Worm (Caenorhabditis elegans) whole organism, L4/young adult: Measurements from ENCODE around the gene T01C3.2.

Source experiments
- W03F9.2 ChIP-seq: fragments of 150-350 bp; optimal IDR thresholded peaks from 2 replicates; lab custom pipeline; 2014; ENCODE audit warnings: missing biosample characterization, missing genetic modification characterization
- dao-5 ChIP-seq: sonication (generic microtip); optimal IDR thresholded peaks from 2 replicates; lab custom pipeline; 2016; ENCODE audit warnings: missing genotype, missing genetic modification characterization, moderate library complexity, missing compliant biosample characterization
- him-1 ChIP-seq: sonication (generic microtip); optimal IDR thresholded peaks from 2 replicates; lab custom pipeline; 2016; ENCODE audit warnings: missing genotype, missing genetic modification reagents, missing genetic modification characterization, missing compliant biosample characterization

T01C3.2 gene

ce11 chrV:14990843-14991242, at the start of gene T01C3.2, which contains the start of gene cdt-2:
Gene T01C3.2, plus strand, starts transcription at chrV:14991168.
Gene cdt-2, minus strand, starts transcription at chrV:14991126.
- no peak for TF ChIP-seq dao-5
- TF ChIP-seq W03F9.2 (tag; lab: Kevin White, UChicago), result no peak
- TF ChIP-seq him-1 (tag; lab: Kevin White, UChicago), result no peak

DNA sequence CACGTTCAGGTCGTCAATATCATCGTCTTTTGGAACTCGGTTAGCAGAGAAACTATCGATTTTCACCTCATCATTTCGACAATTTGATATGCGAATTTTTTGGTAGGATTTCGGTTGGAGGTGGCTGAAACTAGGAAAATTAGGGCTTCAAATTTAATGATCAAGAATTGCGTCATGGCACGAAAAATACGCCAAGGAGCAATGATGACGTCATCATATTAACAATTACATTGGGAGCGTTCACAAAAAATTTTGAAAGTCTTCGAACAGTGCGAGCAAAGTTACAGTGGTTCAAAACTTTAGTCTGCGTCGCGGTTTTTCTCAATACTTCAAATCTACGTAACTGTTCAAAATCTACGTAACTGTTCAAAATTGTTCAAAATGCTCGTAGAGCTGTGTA, 48.1 kb upstream of the T01C3.2 start:
- TF ChIP-seq him-1 (tag; lab: Kevin White, UChicago) (no peak), W03F9.2 (tag; lab: Kevin White, UChicago) (no peak), dao-5 (no peak)

- TF ChIP-seq dao-5, result no peak
- no peak for TF ChIP-seq him-1 (tag; lab: Kevin White, UChicago)
- no peak for TF ChIP-seq W03F9.2 (tag; lab: Kevin White, UChicago)
Measured at ce11 chrV:14943774-14944173, 47.2 kb upstream of the T01C3.2 start.

DNA sequence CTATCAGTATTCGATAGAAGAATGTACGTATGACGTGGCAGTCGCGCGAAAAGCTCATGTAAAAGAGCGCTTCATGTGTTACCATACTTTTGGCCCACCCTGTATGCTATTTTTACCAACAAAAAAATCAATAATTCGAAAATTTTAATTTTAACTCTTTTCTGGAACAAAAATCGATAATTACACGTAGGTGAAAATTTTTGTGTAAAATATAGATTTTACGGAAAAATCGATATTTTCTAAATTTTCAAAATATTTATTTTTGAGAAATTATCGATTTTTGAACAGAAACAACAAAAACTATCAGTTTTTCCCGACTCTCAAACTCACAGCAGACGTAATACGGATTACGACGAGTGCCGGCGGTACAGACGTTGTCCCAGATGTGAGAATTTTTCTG, 45.8 kb upstream of the T01C3.2 start:
- TF ChIP-seq dao-5 (no peak), him-1 (tag; lab: Kevin White, UChicago) (no peak), W03F9.2 (tag; lab: Kevin White, UChicago) (no peak)

DNA sequence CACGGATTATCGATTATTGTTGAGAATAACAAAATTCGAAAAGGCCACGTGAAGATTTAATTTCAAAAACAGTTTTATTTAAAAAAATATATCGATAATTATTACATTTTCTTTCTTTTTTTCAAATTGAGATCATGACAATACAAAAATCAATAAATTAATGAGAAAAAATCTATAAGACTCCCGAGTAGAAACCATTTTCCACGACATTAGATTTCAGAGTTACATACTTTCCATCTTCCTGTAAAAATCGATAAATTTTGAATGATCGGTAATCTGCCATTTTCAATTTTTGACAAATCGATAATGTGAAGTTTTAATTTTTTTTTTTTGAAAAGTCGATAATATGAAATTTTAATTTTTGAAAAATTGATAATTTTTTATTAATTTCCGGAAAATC, 45.3 kb upstream of the T01C3.2 start, which contains the start of gene C30G7.3:
Gene C30G7.3, minus strand, starts transcription at position 8 of the 400 bp plus-strand sequence.
- no peak for TF ChIP-seq him-1 (tag; lab: Kevin White, UChicago)

DNA sequence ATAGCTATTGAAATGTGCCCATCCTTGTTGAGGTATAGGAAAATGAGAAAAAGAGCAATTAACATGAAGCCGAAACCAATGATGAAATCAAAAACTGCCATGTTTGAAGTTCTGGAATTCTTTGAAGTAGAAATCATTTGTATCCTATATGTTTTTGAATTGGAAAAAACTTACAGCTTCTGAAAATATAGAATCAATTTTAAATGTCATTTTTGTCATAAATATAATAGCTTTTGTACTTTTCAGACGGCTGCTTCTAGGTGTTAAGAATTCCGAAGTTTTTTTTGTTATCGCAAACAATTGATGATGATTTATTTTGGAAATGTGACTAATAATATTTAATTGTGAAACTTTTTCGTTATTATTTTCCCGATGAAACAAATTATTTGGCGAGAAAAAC, 43.9 kb upstream of the T01C3.2 start, which contains the start of gene C30G7.4:
Gene C30G7.4, minus strand, starts transcription at position 101 of the 400 bp plus-strand sequence.
- TF ChIP-seq W03F9.2 (tag; lab: Kevin White, UChicago) (no peak), dao-5 (no peak), him-1 (tag; lab: Kevin White, UChicago) (no peak)

ce11 chrV:14948566-14948965, 42.4 kb upstream of the T01C3.2 start:
- TF ChIP-seq dao-5, result no peak
- TF ChIP-seq W03F9.2 (tag; lab: Kevin White, UChicago), result no peak
- no peak for TF ChIP-seq him-1 (tag; lab: Kevin White, UChicago)

- TF ChIP-seq him-1 (tag; lab: Kevin White, UChicago), result no peak
- no peak for TF ChIP-seq dao-5
- no peak for TF ChIP-seq W03F9.2 (tag; lab: Kevin White, UChicago)
Measured at ce11 chrV:14949477-14949876, 41.5 kb upstream of the T01C3.2 start, which contains the start of gene hil-1. Gene hil-1, plus strand, starts transcription at chrV:14949777.

DNA sequence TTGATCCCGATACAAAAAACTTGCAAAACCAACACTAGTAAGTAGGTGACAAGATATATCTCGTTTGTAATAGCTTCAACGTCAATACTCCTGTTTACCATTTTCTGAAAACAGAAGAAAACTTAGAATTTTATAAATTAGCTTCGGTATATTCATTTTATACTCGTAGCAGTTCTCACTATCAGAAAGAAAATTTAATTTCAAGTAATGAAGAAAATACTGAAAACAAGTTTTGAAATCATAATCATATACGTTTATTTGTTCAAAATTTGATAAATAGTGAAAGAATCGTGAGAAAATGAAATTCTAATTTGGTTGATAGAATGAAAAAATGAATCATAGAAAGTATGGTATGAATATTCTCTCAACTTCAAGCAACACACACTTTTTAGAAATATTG, 36.3 kb upstream of the T01C3.2 start, which contains the start of gene C30G7.5:
Gene C30G7.5, minus strand, starts transcription at position 101 of the 400 bp plus-strand sequence.
- no peak for TF ChIP-seq him-1 (tag; lab: Kevin White, UChicago)
- TF ChIP-seq W03F9.2 (tag; lab: Kevin White, UChicago), result no peak
- no peak for TF ChIP-seq dao-5

DNA sequence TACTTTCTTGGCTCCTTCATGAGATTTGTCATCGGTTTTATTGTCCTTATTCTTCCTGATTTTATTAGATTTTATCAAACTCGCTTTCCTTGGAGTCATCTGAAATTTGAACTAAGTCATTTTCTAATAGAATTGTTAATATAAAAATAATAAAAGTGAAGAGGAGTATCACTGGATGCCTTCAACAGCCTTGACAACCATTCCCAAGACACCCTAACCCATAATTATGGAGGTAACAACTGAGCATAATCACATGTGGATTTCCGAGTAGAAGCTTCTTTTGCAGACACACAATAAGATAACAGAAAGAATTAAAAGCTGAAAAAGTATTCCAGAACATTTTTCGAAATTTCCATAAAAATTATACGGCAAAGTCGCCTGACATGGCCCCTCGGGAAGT, 35.3 kb upstream of the T01C3.2 start, which contains the start of gene F02D8.9:
Gene F02D8.9, minus strand, starts transcription at position 101 of the 400 bp plus-strand sequence.
- TF ChIP-seq W03F9.2 (tag; lab: Kevin White, UChicago) (no peak), him-1 (tag; lab: Kevin White, UChicago) (no peak), dao-5 (no peak)

- TF ChIP-seq dao-5 (no peak), him-1 (tag; lab: Kevin White, UChicago) (no peak), W03F9.2 (tag; lab: Kevin White, UChicago) (no peak)
Measured at ce11 chrV:14971136-14971535, 19.8 kb upstream of the T01C3.2 start, which contains the start of gene nlp-59. Gene nlp-59, plus strand, starts transcription at chrV:14971436.

DNA sequence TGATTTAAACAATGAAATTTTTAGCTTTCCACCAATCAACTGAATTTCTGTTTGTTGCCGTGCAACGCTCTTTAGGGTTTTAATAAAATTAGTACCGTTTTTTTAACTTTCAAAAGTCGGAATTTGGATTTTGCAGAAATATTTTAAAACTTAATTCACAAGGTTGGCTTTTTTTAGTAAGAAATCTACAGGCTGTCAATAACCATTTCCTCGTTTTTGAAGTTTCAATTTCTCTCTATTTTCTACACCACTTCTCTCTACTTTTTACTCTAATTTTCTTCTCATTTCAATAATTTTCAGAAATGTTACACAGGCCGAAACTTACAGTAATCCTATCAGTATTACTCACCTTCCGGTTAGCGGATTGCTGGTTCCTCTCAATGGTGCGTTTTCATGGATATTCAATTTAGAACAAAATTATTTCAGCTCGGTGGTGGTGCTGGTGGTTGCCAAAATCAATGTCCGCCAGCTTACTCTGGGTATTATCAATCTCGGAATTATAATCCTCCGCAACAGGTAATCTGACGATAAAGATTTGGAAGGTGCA, 12.7 kb upstream of the T01C3.2 start, which contains the start of the genes grd-12 and F02D8.1:
Gene grd-12, plus strand, starts transcription at position 301 of the 547 bp plus-strand sequence.
Gene F02D8.1, minus strand, starts transcription at position 497 of the 547 bp plus-strand sequence.
- TF ChIP-seq dao-5 (no peak), W03F9.2 (tag; lab: Kevin White, UChicago) (no peak), him-1 (tag; lab: Kevin White, UChicago) (no peak)

- TF ChIP-seq dao-5, result no peak
- TF ChIP-seq W03F9.2 (tag; lab: Kevin White, UChicago), result no peak
- no peak for TF ChIP-seq him-1 (tag; lab: Kevin White, UChicago)
Measured at ce11 chrV:14979937-14980336, 11.0 kb upstream of the T01C3.2 start, which contains the start of gene xbx-1. Gene xbx-1, plus strand, starts transcription at chrV:14980237.

- TF ChIP-seq him-1 (tag; lab: Kevin White, UChicago) (no peak), W03F9.2 (tag; lab: Kevin White, UChicago) (no peak), dao-5 (no peak)
Measured at ce11 chrV:14984593-14984992, 6.4 kb upstream of the T01C3.2 start, which contains the start of gene F02D8.4. Gene F02D8.4, plus strand, starts transcription at chrV:14984893.
